Worm (Caenorhabditis elegans): Measurements from ENCODE around the gene ins-31.
"Not testable (repeated sequence)": the region's sequence is repeated elsewhere in the genome, so short reads cannot be mapped to it uniquely, and the experiment has no call there.

ins-31 gene

ce11 chrII:3126741-3127140 is at the start of gene ins-31:
Gene ins-31, plus strand, starts transcription at chrII:3127041.
- TF ChIP-seq ham-2 (GFP tag; optimal IDR thresholded peaks at IDR 0.05); hlh-1 (tag; optimal IDR thresholded peaks at IDR 0.05); snpc-4 (tag; optimal IDR thresholded peaks at IDR 0.05): not testable (repeated sequence)

- TF ChIP-seq nhr-28 (tag; optimal IDR thresholded peaks at IDR 0.05) (no peak), ztf-11 (tag; optimal IDR thresholded peaks at IDR 0.05) (no peak), mep-1 (tag; optimal IDR thresholded peaks at IDR 0.05) (no peak), nhr-76 (tag; optimal IDR thresholded peaks at IDR 0.05) (no peak), lsy-2 (tag; optimal IDR thresholded peaks at IDR 0.05) (no peak), flh-1 (GFP tag; optimal IDR thresholded peaks at IDR 0.05) (no peak), elt-3 (tag; optimal IDR thresholded peaks at IDR 0.05) (no peak), snpc-4 (tag; optimal IDR thresholded peaks at IDR 0.05) (no peak)
Observed at ce11 chrII:3078496-3078895, 48.3 kb upstream of the ins-31 start, which contains the start of gene copb-1. Gene copb-1, plus strand, starts transcription at chrII:3078796.

- TF ChIP-seq lin-32 (GFP tag; optimal IDR thresholded peaks at IDR 0.05) (no peak), tbx-8 (GFP tag; optimal IDR thresholded peaks at IDR 0.05) (no peak), pha-4 (tag; optimal IDR thresholded peaks at IDR 0.05) (no peak), unc-39 (tag; optimal IDR thresholded peaks at IDR 0.05) (no peak), bed-3 (GFP tag; optimal IDR thresholded peaks at IDR 0.05) (no peak)
Observed at ce11 chrII:3087134-3087533, 39.7 kb upstream of the ins-31 start.

- TF ChIP-seq cnd-1 (tag; optimal IDR thresholded peaks at IDR 0.05) (no peak), pha-4 (tag; optimal IDR thresholded peaks at IDR 0.05) (no peak), blmp-1 (tag; optimal IDR thresholded peaks at IDR 0.05) (no peak), sptf-1 (tag; optimal IDR thresholded peaks at IDR 0.05) (no peak), nhr-28 (tag; optimal IDR thresholded peaks at IDR 0.05) (no peak), mls-2 (tag; optimal IDR thresholded peaks at IDR 0.05) (no peak), mab-5 (tag; optimal IDR thresholded peaks at IDR 0.05) (no peak)
Observed at ce11 chrII:3091268-3091667, 35.6 kb upstream of the ins-31 start, which contains the start of gene srg-21. Gene srg-21, minus strand, starts transcription at chrII:3091368.

ce11 chrII:3093352-3093751 is 33.5 kb upstream of the ins-31 start, which contains the start of gene srg-22:
Gene srg-22, minus strand, starts transcription at chrII:3093452.
- TF ChIP-seq mep-1 (tag; optimal IDR thresholded peaks at IDR 0.05) (no peak), lin-32 (GFP tag; optimal IDR thresholded peaks at IDR 0.05) (no peak), M03D4.4 (tag; optimal IDR thresholded peaks at IDR 0.05) (no peak), zip-8 (tag; optimal IDR thresholded peaks at IDR 0.05) (no peak), mls-2 (tag; optimal IDR thresholded peaks at IDR 0.05) (no peak), nhr-2 (tag; optimal IDR thresholded peaks at IDR 0.05) (no peak)

ce11 chrII:3096060-3096459 is 30.8 kb upstream of the ins-31 start, which contains the start of gene srg-23:
Gene srg-23, minus strand, starts transcription at chrII:3096160.
- TF ChIP-seq snpc-4 (tag; optimal IDR thresholded peaks at IDR 0.05) (no peak), cnd-1 (tag; optimal IDR thresholded peaks at IDR 0.05) (no peak), flh-1 (GFP tag; optimal IDR thresholded peaks at IDR 0.05) (no peak), mls-2 (tag; optimal IDR thresholded peaks at IDR 0.05) (no peak), nhr-2 (tag; optimal IDR thresholded peaks at IDR 0.05) (no peak), ces-1 (GFP tag; optimal IDR thresholded peaks at IDR 0.05) (no peak)

- TF ChIP-seq nhr-76 (tag; optimal IDR thresholded peaks at IDR 0.05) (no peak), cnd-1 (tag; optimal IDR thresholded peaks at IDR 0.05) (no peak), snpc-4 (tag; optimal IDR thresholded peaks at IDR 0.05) (no peak), hlh-1 (tag; optimal IDR thresholded peaks at IDR 0.05) (no peak), lsy-2 (tag; optimal IDR thresholded peaks at IDR 0.05) (no peak), unc-120 (tag; optimal IDR thresholded peaks at IDR 0.05; ENCODE audit: poor library complexity, severe bottlenecking) (no peak), unc-39 (tag; optimal IDR thresholded peaks at IDR 0.05) (no peak)
Observed at ce11 chrII:3096857-3097256, 30.0 kb upstream of the ins-31 start, which contains the start of gene Y25C1A.14. Gene Y25C1A.14, minus strand, starts transcription at chrII:3096957.

- TF ChIP-seq ztf-11 (tag; optimal IDR thresholded peaks at IDR 0.05): no peak
- no peak for TF ChIP-seq nhr-12 (tag; optimal IDR thresholded peaks at IDR 0.05)
- TF ChIP-seq mep-1 (tag; optimal IDR thresholded peaks at IDR 0.05): no peak
- TF ChIP-seq tbx-8 (GFP tag; optimal IDR thresholded peaks at IDR 0.05): no peak
- TF ChIP-seq pha-4 (tag; optimal IDR thresholded peaks at IDR 0.05): no peak
- no peak for TF ChIP-seq M03D4.4 (tag; optimal IDR thresholded peaks at IDR 0.05)
- TF ChIP-seq ceh-43 (GFP tag; optimal IDR thresholded peaks at IDR 0.05): no peak
- TF ChIP-seq nhr-28 (tag; optimal IDR thresholded peaks at IDR 0.05): no peak
- no peak for TF ChIP-seq snpc-4 (tag; optimal IDR thresholded peaks at IDR 0.05)
- TF ChIP-seq mls-2 (tag; optimal IDR thresholded peaks at IDR 0.05): no peak
- no peak for TF ChIP-seq nhr-76 (tag; optimal IDR thresholded peaks at IDR 0.05)
- TF ChIP-seq bed-3 (GFP tag; optimal IDR thresholded peaks at IDR 0.05): no peak
- TF ChIP-seq sptf-1 (tag; optimal IDR thresholded peaks at IDR 0.05): no peak
- TF ChIP-seq lin-32 (GFP tag; optimal IDR thresholded peaks at IDR 0.05): no peak
Observed at ce11 chrII:3100546-3100945, 26.3 kb upstream of the ins-31 start, which contains the start of gene srg-24. Gene srg-24, minus strand, starts transcription at chrII:3100646.

Data from whole organism, mixed stage, embryonic.